Fruit fly (Drosophila melanogaster) whole organism, prepupa: ENCODE measurements around the gene nmd.
A peak's percentile ranks its signal among the peaks of the same experiment; 100 is the strongest.

Experiments
- CG10669 ChIP-seq: fragments of 200-800 bp; sonication (Bioruptor generic); optimal IDR thresholded peaks from 3 replicates; lab custom pipeline; 2018; ENCODE audit warnings: missing biosample characterization, mild to moderate bottlenecking, missing genetic modification characterization, moderate library complexity
- CG11294 ChIP-seq: fragments of 200-800 bp; sonication (Bioruptor generic); IDR thresholded peaks from 2 replicates; pipeline ENCODE4 v1.3.6; 2022; ENCODE audit warnings: missing biosample characterization, missing genetic modification characterization
- CG31627 ChIP-seq: fragments of 200-800 bp; sonication (Bioruptor generic); optimal IDR thresholded peaks from 3 replicates; lab custom pipeline; 2016; ENCODE audit warnings: missing biosample characterization, missing genetic modification characterization
- CG34406 ChIP-seq: fragments of 200-800 bp; sonication (Bioruptor generic); optimal IDR thresholded peaks from 3 replicates; lab custom pipeline; 2016; ENCODE audit warnings: missing biosample characterization, missing genetic modification characterization
- CG4318 ChIP-seq: fragments of 200-800 bp; sonication (Bioruptor generic); optimal IDR thresholded peaks from 3 replicates; lab custom pipeline; 2017; ENCODE audit warnings: missing biosample characterization, mild to moderate bottlenecking, missing genetic modification characterization
- CG6163 ChIP-seq: fragments of 200-800 bp; sonication (Bioruptor generic); IDR thresholded peaks from 3 replicates; pipeline ENCODE4 v1.3.6; 2022; ENCODE audit warnings: missing biosample characterization, missing genetic modification characterization
- CG6276 ChIP-seq: fragments of 200-800 bp; sonication (Bioruptor generic); optimal IDR thresholded peaks from 2 replicates; lab custom pipeline; 2017; ENCODE audit warnings: missing biosample characterization, mild to moderate bottlenecking, missing genetic modification characterization
- CG6808 ChIP-seq: fragments of 200-800 bp; sonication (Bioruptor generic); optimal IDR thresholded peaks from 3 replicates; lab custom pipeline; 2017; ENCODE audit warnings: missing biosample characterization, missing genetic modification characterization, mild to moderate bottlenecking, moderate library complexity, missing genetic modification reagents
- CG6854 ChIP-seq: fragments of 200-800 bp; sonication (Bioruptor generic); optimal IDR thresholded peaks from 2 replicates; lab custom pipeline; 2017; ENCODE audit warnings: missing biosample characterization, mild to moderate bottlenecking, missing genetic modification characterization
- CG8119 ChIP-seq: fragments of 200-800 bp; sonication (Bioruptor generic); IDR thresholded peaks from 3 replicates; pipeline ENCODE4 v1.3.6; 2022; ENCODE audit warnings: missing biosample characterization, missing genetic modification characterization
- CG8319 ChIP-seq: fragments of 200-800 bp; sonication (Bioruptor generic); optimal IDR thresholded peaks from 3 replicates; lab custom pipeline; 2016; ENCODE audit warnings: missing biosample characterization, missing genetic modification characterization
- CG9139 ChIP-seq: fragments of 200-800 bp; sonication (Bioruptor generic); optimal IDR thresholded peaks from 3 replicates; lab custom pipeline; 2017; ENCODE audit warnings: missing biosample characterization, mild to moderate bottlenecking, missing genetic modification characterization
- Eip78C ChIP-seq: fragments of 200-800 bp; sonication (Bioruptor generic); peaks from one replicate; lab custom pipeline; 2016; ENCODE audit warnings: missing biosample characterization, missing genetic modification characterization
- Ets21C ChIP-seq: fragments of 200-800 bp; sonication (Bioruptor generic); optimal IDR thresholded peaks from 3 replicates; lab custom pipeline; 2016; ENCODE audit warnings: missing biosample characterization, missing genetic modification characterization
- Gug ChIP-seq: fragments of 200-800 bp; sonication (Bioruptor generic); IDR thresholded peaks from 2 replicates; pipeline ENCODE4 v1.3.6; 2022; ENCODE audit warnings: missing biosample characterization, missing genetic modification characterization
- Hr38 ChIP-seq: sonication (Bioruptor generic); optimal IDR thresholded peaks from 2 replicates; lab custom pipeline; 2016; ENCODE audit warnings: missing biosample characterization, missing genetic modification characterization
- Hr39 ChIP-seq: fragments of 200-800 bp; sonication (Bioruptor generic); optimal IDR thresholded peaks from 2 replicates; lab custom pipeline; 2016; ENCODE audit warnings: missing biosample characterization, missing genetic modification characterization
- Hr4 ChIP-seq: fragments of 200-800 bp; sonication (Bioruptor generic); optimal IDR thresholded peaks from 3 replicates; lab custom pipeline; 2016; ENCODE audit warnings: missing biosample characterization, missing genetic modification characterization
- Lpt ChIP-seq: fragments of 200-800 bp; sonication (Bioruptor generic); optimal IDR thresholded peaks from 3 replicates; lab custom pipeline; 2016; ENCODE audit warnings: missing biosample characterization, missing genetic modification characterization
- Met ChIP-seq: fragments of 200-800 bp; sonication (Bioruptor generic); optimal IDR thresholded peaks from 3 replicates; lab custom pipeline; 2016; ENCODE audit warnings: missing biosample characterization, missing genetic modification characterization
- OdsH ChIP-seq: fragments of 200-800 bp; sonication (Bioruptor generic); optimal IDR thresholded peaks from 3 replicates; lab custom pipeline; 2016; ENCODE audit warnings: missing biosample characterization, missing genetic modification characterization
- Smox ChIP-seq: fragments of 200-800 bp; sonication (Bioruptor generic); optimal IDR thresholded peaks from 3 replicates; lab custom pipeline; 2016; ENCODE audit warnings: missing biosample characterization, missing genetic modification characterization
- Sox14 ChIP-seq: fragments of 200-800 bp; sonication (Bioruptor generic); optimal IDR thresholded peaks from 3 replicates; lab custom pipeline; 2016; ENCODE audit warnings: missing biosample characterization, missing genetic modification characterization
- achi ChIP-seq: fragments of 200-800 bp; sonication (Bioruptor generic); optimal IDR thresholded peaks from 3 replicates; lab custom pipeline; 2016; ENCODE audit warnings: missing biosample characterization, missing genetic modification characterization
- acj6 ChIP-seq: fragments of 200-800 bp; sonication (Bioruptor generic); optimal IDR thresholded peaks from 3 replicates; lab custom pipeline; 2016; ENCODE audit warnings: missing biosample characterization, missing genetic modification characterization
- dsx ChIP-seq: fragments of 200-800 bp; optimal IDR thresholded peaks from 3 replicates; lab custom pipeline; 2019; ENCODE audit warnings: missing biosample characterization, mild to moderate bottlenecking, missing genetic modification characterization, moderate library complexity; ENCODE audit not compliant: poor library complexity, severe bottlenecking
- esn ChIP-seq: fragments of 200-800 bp; sonication (Bioruptor generic); optimal IDR thresholded peaks from 2 replicates; lab custom pipeline; 2016; ENCODE audit warnings: missing biosample characterization, mild to moderate bottlenecking, missing genetic modification characterization, moderate library complexity
- fd59A ChIP-seq: fragments of 200-800 bp; sonication (Bioruptor generic); optimal IDR thresholded peaks from 2 replicates; lab custom pipeline; 2017; ENCODE audit warnings: missing biosample characterization, mild to moderate bottlenecking, missing genetic modification characterization, missing genetic modification reagents
- lz ChIP-seq: fragments of 200-800 bp; sonication (Bioruptor generic); optimal IDR thresholded peaks from 3 replicates; lab custom pipeline; 2016; ENCODE audit warnings: missing biosample characterization, missing genetic modification characterization
- net ChIP-seq: fragments of 200-800 bp; sonication (Bioruptor generic); optimal IDR thresholded peaks from 3 replicates; lab custom pipeline; 2016; ENCODE audit warnings: missing biosample characterization, missing genetic modification characterization
- pdm3 ChIP-seq: fragments of 200-800 bp; sonication (Bioruptor generic); optimal IDR thresholded peaks from 3 replicates; lab custom pipeline; 2016; ENCODE audit warnings: missing biosample characterization, missing genetic modification characterization
- salr ChIP-seq, 2 experiments: fragments of 200-800 bp; sonication (Bioruptor generic); optimal IDR thresholded peaks; 3 replicates each; lab custom pipeline; 2016 to 2018; ENCODE audit warnings: missing biosample characterization in 2 of 2, missing genetic modification characterization in 2 of 2, mild to moderate bottlenecking in 1 of 2
- spab ChIP-seq: fragments of 200-800 bp; sonication (Bioruptor generic); optimal IDR thresholded peaks from 2 replicates; lab custom pipeline; 2017; ENCODE audit warnings: missing biosample characterization, mild to moderate bottlenecking, missing genetic modification characterization, missing genetic modification reagents
- ss ChIP-seq, 2 experiments: fragments of 200-800 bp; sonication (Bioruptor generic); optimal IDR thresholded peaks; 2 replicates in 1 of 2; 3 replicates in 1 of 2; lab custom pipeline; 2017 to 2018; ENCODE audit warnings: mild to moderate bottlenecking in 2 of 2, missing biosample characterization in 2 of 2, missing genetic modification characterization in 2 of 2, moderate library complexity in 1 of 2
- topi ChIP-seq: fragments of 200-800 bp; sonication (Bioruptor generic); optimal IDR thresholded peaks from 3 replicates; lab custom pipeline; 2016; ENCODE audit warnings: missing biosample characterization, missing genetic modification characterization
- vri ChIP-seq: fragments of 200-800 bp; sonication (Bioruptor generic); optimal IDR thresholded peaks from 3 replicates; lab custom pipeline; 2016; ENCODE audit warnings: missing biosample characterization, mild to moderate bottlenecking, missing genetic modification characterization

The nmd gene

dm6 chr2L:10306518-10307260 is 2.9 kb upstream of the nmd start, which contains the start of the genes CG5390 and CG4968 (continued):
- TF ChIP-seq ss (GFP tag; optimal IDR thresholded peaks at IDR 0.05; lab: Kevin White, UChicago) (peak in 1 of 2 experiments; percentile 77), esn (peak; percentile 77), dsx (peak; percentile 94), CG6808 (peak; percentile 65), CG4318 (no peak), pdm3 (no peak), net (no peak), Lpt (peak; percentile 59), topi (GFP tag; lab: Kevin White, UChicago) (peak; percentile 66), Ets21C (GFP tag; lab: Kevin White, UChicago) (peak; percentile 22), acj6 (GFP tag; lab: Kevin White, UChicago) (peak; percentile 74), Smox (GFP tag; lab: Kevin White, UChicago) (no peak), Hr39 (no peak), CG8119 (GFP tag; lab: Robert Waterston, UW) (peak; percentile 74; the same call in 2 of the 3 replicates), spab (no peak), CG11294 (GFP tag; lab: Robert Waterston, UW) (no peak; the same call in 1 of the 2 replicates), vri (GFP tag; lab: Kevin White, UChicago) (peak; percentile 70), CG9139 (GFP tag; lab: Kevin White, UChicago) (peak; percentile 26), CG6163 (GFP tag; lab: Robert Waterston, UW) (peak; percentile 79; the same call in 2 of the 3 replicates), OdsH (GFP tag; lab: Kevin White, UChicago) (peak; percentile 77), fd59A (GFP tag; lab: Kevin White, UChicago) (no peak), Hr4 (GFP tag; lab: Kevin White, UChicago) (peak; percentile 74), achi (GFP tag; lab: Kevin White, UChicago) (peak; percentile 78), CG8319 (GFP tag; lab: Kevin White, UChicago) (no peak), Gug (peak; percentile 63), Eip78C (GFP tag; lab: Kevin White, UChicago) (peak; percentile 90), CG6276 (GFP tag; lab: Kevin White, UChicago) (no peak), Hr38 (GFP tag; lab: Kevin White, UChicago) (no peak), lz (GFP tag; lab: Kevin White, UChicago) (peak; percentile 61), CG10669 (GFP tag; lab: Kevin White, UChicago) (no peak), Sox14 (peak; percentile 62), CG34406 (GFP tag; lab: Kevin White, UChicago) (peak; percentile 70), salr (GFP tag; optimal IDR thresholded peaks at IDR 0.05; lab: Kevin White, UChicago) (peak; percentile 7 to 53)

- TF ChIP-seq CG6854 (no peak), Sox14 (no peak), Met (GFP tag; lab: Kevin White, UChicago) (no peak), Ets21C (GFP tag; lab: Kevin White, UChicago) (no peak), net (no peak), Eip78C (GFP tag; lab: Kevin White, UChicago) (peak; percentile 39)
Observed at dm6 chr2L:10305538-10306147, 1.9 kb upstream of the nmd start.

DNA sequence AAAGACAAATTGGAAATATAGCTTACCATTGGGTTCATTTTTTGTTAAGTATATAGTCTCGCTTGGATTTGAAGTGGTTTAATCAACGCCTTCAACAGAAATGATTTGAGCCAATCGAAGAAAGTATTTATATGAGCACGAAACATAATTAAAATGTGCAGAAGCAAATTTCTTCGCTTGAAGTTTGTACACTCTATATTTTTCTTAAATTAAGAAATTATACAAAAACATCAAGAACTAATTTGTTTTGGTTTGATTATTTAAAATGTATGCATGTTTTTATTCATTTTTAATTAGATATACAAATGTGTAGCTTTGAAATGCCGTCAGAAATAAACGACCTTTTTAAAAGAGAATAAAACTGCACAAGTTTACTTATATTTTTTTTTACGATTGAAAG is 1.8 kb downstream of the nmd start, which contains the start of gene CG13138:
CG13138 (minus strand) TSS at position 101 of the 400 bp plus-strand sequence.
- TF ChIP-seq Hr4 (GFP tag; lab: Kevin White, UChicago) (no peak), CG31627 (GFP tag; lab: Kevin White, UChicago) (no peak), Eip78C (GFP tag; lab: Kevin White, UChicago) (peak; percentile 42)
